Fruit fly (Drosophila melanogaster): ENCODE measurements around the gene ninaC.
A peak's percentile ranks its signal among the peaks of the same experiment; 100 is the strongest.

DNA sequence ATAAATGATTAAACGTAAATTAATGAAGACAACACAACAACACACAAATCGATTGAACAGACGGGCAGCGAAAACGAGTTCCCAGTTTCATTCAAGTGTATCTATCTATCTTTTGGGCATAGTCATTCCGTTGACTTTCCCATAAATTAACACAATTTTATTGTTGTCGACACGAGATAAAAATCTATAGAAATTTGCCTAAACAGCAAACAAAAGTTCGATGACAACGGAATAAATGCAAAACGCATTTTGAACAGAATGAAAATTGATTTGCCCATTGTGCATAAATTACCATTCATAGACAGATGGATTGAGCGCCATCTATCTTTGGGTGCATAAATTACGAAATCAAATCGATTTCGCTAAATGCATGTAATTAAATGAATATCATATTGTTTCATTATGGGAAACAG is 24.7 kb upstream of the ninaC start:
- TF ChIP-seq CTCF (optimal IDR thresholded peaks at IDR 0.05) (peak; percentile 69 to 74), CG8478 (optimal IDR thresholded peaks at IDR 0.05) (no peak)
